Worm (Caenorhabditis elegans) whole organism, midembryonic: ENCODE data around the gene srab-7.

Experiments used
- flt-1 ChIP-seq: fragments of 200-800 bp; sonication (Bioruptor generic); IDR thresholded peaks from 2 replicates; pipeline ENCODE4 v1.3.6; 2022; ENCODE audit warnings: missing genetic modification characterization, missing compliant biosample characterization
- med-1 ChIP-seq: sonication (generic microtip); optimal IDR thresholded peaks from 2 replicates; lab custom pipeline; 2017; ENCODE audit warnings: missing genetic modification characterization, mild to moderate bottlenecking, missing compliant biosample characterization, antibody characterized with exemption, missing genetic modification reagents; ENCODE audit not compliant: insufficient read depth
- ref-1 ChIP-seq: fragments of 200-800 bp; sonication (Bioruptor generic); conservative IDR thresholded peaks from 2 replicates; pipeline ENCODE4 v1.3.6; 2022; ENCODE audit warnings: missing genetic modification reagents, missing genetic modification characterization, missing compliant biosample characterization

DNA sequence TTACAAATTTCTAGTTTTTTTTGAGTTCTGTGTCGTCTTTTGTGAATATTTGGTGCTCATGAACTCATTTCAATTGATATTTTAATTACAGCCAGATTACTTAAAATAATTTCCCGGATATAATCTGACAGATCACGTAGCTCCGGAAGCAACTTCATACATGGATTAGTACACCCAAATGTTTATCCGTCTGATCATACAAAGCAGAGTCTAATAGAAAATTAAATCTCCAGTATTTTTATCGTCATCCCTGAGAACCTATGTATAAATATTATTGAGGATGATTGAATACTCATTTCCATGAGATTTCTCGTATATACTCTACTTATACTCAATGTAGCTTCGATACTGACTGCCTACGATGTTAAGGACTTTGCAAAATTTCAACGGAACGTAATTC is 30.1 kb downstream of the srab-7 start, which contains the start of gene Y73C8C.12:
- no peak for TF ChIP-seq med-1
- TF ChIP-seq ref-1 (GFP tag; lab: Robert Waterston, UW): no peak
- TF ChIP-seq flt-1 (GFP tag; lab: Robert Waterston, UW): no peak
